Worm (Caenorhabditis elegans): ENCODE measurements around the gene asp-9.

Gene asp-9

DNA sequence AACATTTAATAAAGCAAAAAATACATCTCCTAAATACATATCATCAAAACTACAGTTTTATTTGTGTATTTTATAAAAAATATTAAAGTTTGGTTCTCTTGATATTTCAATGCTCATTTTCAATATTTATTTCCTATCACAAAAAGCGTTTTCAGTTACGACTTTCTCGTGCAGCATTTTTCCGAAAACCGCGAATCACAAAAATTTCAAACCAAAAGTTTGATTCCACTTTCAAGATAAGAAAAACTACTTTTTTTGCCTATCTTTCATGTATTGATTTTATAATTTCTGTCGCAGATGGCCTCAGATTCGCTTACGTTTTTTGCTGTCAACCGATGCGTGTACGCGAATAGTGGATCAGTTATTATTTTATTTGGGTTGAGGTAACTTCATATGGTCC, 33.7 kb downstream of the asp-9 start, which contains the start of gene C49A9.4:
C49A9.4 (plus strand) TSS at position 265 of the 400 bp plus-strand sequence.
- no peak for TF ChIP-seq che-1 (tag; optimal IDR thresholded peaks at IDR 0.05)

DNA sequence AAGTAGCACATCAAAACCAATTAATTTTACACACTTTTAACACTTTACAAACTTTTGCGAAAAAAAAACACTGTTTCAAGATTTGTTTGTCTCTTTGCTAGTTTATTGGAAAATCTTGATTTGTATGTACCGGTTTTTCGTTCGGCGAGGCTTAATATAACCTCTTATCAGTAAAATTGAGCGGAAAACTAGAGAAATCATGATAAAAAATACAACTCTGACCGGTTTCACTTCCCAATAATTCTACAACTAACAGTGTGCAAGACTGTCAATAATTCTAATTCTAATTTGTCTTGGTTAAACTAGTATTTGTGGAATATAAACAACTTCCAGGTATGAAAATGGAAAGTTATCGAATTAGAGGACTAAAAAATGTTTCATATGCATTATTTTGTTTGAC, 36.2 kb downstream of the asp-9 start, which contains the start of gene C49A9.3:
C49A9.3 (plus strand) TSS at position 212 of the 400 bp plus-strand sequence.
- no peak for TF ChIP-seq C08G9.2 (tag; optimal IDR thresholded peaks at IDR 0.05)
- no peak for TF ChIP-seq ceh-30 (tag; optimal IDR thresholded peaks at IDR 0.05)
- no peak for TF ChIP-seq ceh-22 (tag; optimal IDR thresholded peaks at IDR 0.05)
- no peak for TF ChIP-seq madf-2 (tag; optimal IDR thresholded peaks at IDR 0.05)
- TF ChIP-seq T23F11.4 (GFP tag; optimal IDR thresholded peaks at IDR 0.05) = no peak
- TF ChIP-seq hlh-8 (tag; optimal IDR thresholded peaks at IDR 0.05) = no peak
- no peak for TF ChIP-seq syd-9 (tag; optimal IDR thresholded peaks at IDR 0.05)
- no peak for TF ChIP-seq unc-86 (tag; optimal IDR thresholded peaks at IDR 0.05)
- no peak for TF ChIP-seq ceh-18 (tag; optimal IDR thresholded peaks at IDR 0.05)
- no peak for TF ChIP-seq mec-3 (tag; optimal IDR thresholded peaks at IDR 0.05; ENCODE audit: borderline replicate concordance)
- TF ChIP-seq fkh-10 (GFP tag; optimal IDR thresholded peaks at IDR 0.05) = no peak
- no peak for TF ChIP-seq pax-1 (tag; optimal IDR thresholded peaks at IDR 0.05)
- TF ChIP-seq ceh-48 (tag; optimal IDR thresholded peaks at IDR 0.05) = no peak
- no peak for TF ChIP-seq ceh-34 (tag; optimal IDR thresholded peaks at IDR 0.05)

DNA sequence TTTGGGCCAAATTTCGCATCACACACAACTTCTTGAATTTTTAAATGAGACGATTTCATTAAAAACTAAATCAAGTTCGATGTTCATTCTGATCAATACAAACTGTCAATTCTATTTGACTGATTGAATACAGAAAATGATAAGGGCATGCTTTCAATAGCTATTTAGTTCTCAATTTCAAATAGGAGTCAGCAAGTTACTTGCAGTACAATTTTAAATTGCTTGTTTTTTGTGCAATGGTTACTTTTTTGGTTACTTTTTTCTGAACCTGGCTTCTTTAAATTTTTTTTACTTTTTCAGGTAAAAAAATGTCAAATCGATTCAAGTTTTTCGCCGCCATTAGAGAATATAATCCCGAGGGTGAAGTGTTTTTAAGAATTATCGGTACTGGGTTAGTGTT, 39.5 kb downstream of the asp-9 start, which contains the start of gene C49A9.2:
C49A9.2 (plus strand) TSS at position 301 of the 400 bp plus-strand sequence.
- TF ChIP-seq unc-55 (GFP tag; optimal IDR thresholded peaks at IDR 0.05) = no peak
- TF ChIP-seq elt-4 (tag; optimal IDR thresholded peaks at IDR 0.05) = no peak
- TF ChIP-seq ceh-31 (tag; optimal IDR thresholded peaks at IDR 0.05) = no peak
- no peak for TF ChIP-seq sox-2 (GFP tag; IDR thresholded peaks at IDR 0.05)
- TF ChIP-seq madf-2 (tag; optimal IDR thresholded peaks at IDR 0.05) = no peak
- TF ChIP-seq hlh-6 (tag; optimal IDR thresholded peaks at IDR 0.05) = no peak
- no peak for TF ChIP-seq lin-11 (tag; optimal IDR thresholded peaks at IDR 0.05)
- TF ChIP-seq tbx-7 (tag; optimal IDR thresholded peaks at IDR 0.05) = no peak
- no peak for TF ChIP-seq hlh-15 (tag; optimal IDR thresholded peaks at IDR 0.05)
- no peak for TF ChIP-seq ttx-3 (tag; optimal IDR thresholded peaks at IDR 0.05)

ce11 chrIV:6227974-6228373, 42.3 kb downstream of the asp-9 start, which contains the start of gene C49A9.1:
TSS of gene C49A9.1 (plus strand) at chrIV:6228190.
- no peak for TF ChIP-seq zip-5 (tag; optimal IDR thresholded peaks at IDR 0.05)
- TF ChIP-seq unc-86 (tag; optimal IDR thresholded peaks at IDR 0.05) = no peak
- no peak for TF ChIP-seq T23F11.4 (GFP tag; optimal IDR thresholded peaks at IDR 0.05)
- no peak for TF ChIP-seq ceh-18 (tag; optimal IDR thresholded peaks at IDR 0.05)

ce11 chrIV:6230560-6231073, 44.9 kb downstream of the asp-9 start, which contains the start of gene F58F9.4:
TSS of gene F58F9.4 (plus strand) at chrIV:6231023.
- TF ChIP-seq unc-3 (GFP tag; conservative IDR thresholded peaks at IDR 0.05) = no peak
- no peak for TF ChIP-seq unc-3 (tag; optimal IDR thresholded peaks at IDR 0.05)
- TF ChIP-seq ceh-48 (tag; optimal IDR thresholded peaks at IDR 0.05) = no peak
- TF ChIP-seq ahr-1 (tag; optimal IDR thresholded peaks at IDR 0.05) = no peak
- TF ChIP-seq C38D4.7 (GFP tag; optimal IDR thresholded peaks at IDR 0.05) = no peak

- TF ChIP-seq dmd-4 (tag; optimal IDR thresholded peaks at IDR 0.05; ENCODE audit: borderline replicate concordance) = no peak
- no peak for TF ChIP-seq unc-3 (GFP tag; conservative IDR thresholded peaks at IDR 0.05)
- no peak for TF ChIP-seq unc-3 (tag; optimal IDR thresholded peaks at IDR 0.05)
- TF ChIP-seq ceh-34 (tag; optimal IDR thresholded peaks at IDR 0.05) = no peak
- TF ChIP-seq pat-9 (tag; optimal IDR thresholded peaks at IDR 0.05) = no peak
- TF ChIP-seq Y22D7AL.16 (tag; optimal IDR thresholded peaks at IDR 0.05) = no peak
- TF ChIP-seq unc-55 (GFP tag; optimal IDR thresholded peaks at IDR 0.05) = no peak
- no peak for TF ChIP-seq fkh-10 (GFP tag; optimal IDR thresholded peaks at IDR 0.05)
- no peak for TF ChIP-seq ceh-22 (tag; optimal IDR thresholded peaks at IDR 0.05)
- TF ChIP-seq nfya-1 (tag; optimal IDR thresholded peaks at IDR 0.05) = no peak
- no peak for TF ChIP-seq pax-1 (tag; optimal IDR thresholded peaks at IDR 0.05)
- no peak for TF ChIP-seq ceh-48 (tag; optimal IDR thresholded peaks at IDR 0.05)
- no peak for TF ChIP-seq ceh-45 (GFP tag; IDR thresholded peaks at IDR 0.05)
Measured at ce11 chrIV:6232769-6233290, 47.1 kb downstream of the asp-9 start, which contains the start of gene F58F9.3. TSS of gene F58F9.3 (plus strand) at chrIV:6233240.
